Fruit fly (Drosophila melanogaster) whole organism, larva: ENCODE measurements around the gene CG33985.

Source experiments
- noc ChIP-seq: fragments of 200-800 bp; sonication (Bioruptor generic); optimal IDR thresholded peaks from 3 replicates; lab custom pipeline; 2019; ENCODE audit warnings: missing biosample characterization, mild to moderate bottlenecking, missing genetic modification characterization, moderate library complexity

CG33985 gene

dm6 chr3L:15526712-15527111 is at the start of gene CG33985:
Gene CG33985, minus strand, starts transcription at chr3L:15526812.
- TF ChIP-seq noc (tag; lab: Kevin White, UChicago) = no peak

dm6 chr3L:15576357-15576756 is 49.7 kb upstream of the CG33985 start, which contains the start of gene Ufsp2:
Gene Ufsp2, plus strand, starts transcription at chr3L:15576570.
- TF ChIP-seq noc (tag; lab: Kevin White, UChicago) = no peak

- TF ChIP-seq noc (tag; lab: Kevin White, UChicago) = no peak
Observed at dm6 chr3L:15570571-15570970, 44.0 kb upstream of the CG33985 start.

dm6 chr3L:15568748-15569147 is 42.1 kb upstream of the CG33985 start:
- TF ChIP-seq noc (tag; lab: Kevin White, UChicago) = no peak

- TF ChIP-seq noc (tag; lab: Kevin White, UChicago) = peak; percentile 86
Observed at dm6 chr3L:15566484-15566955, 39.9 kb upstream of the CG33985 start.

- TF ChIP-seq noc (tag; lab: Kevin White, UChicago) = no peak
Observed at dm6 chr3L:15565829-15566433, 39.3 kb upstream of the CG33985 start, which contains the start of gene dop. Gene dop, plus strand, starts transcription at chr3L:15566013.

- TF ChIP-seq noc (tag; lab: Kevin White, UChicago) = no peak
Observed at dm6 chr3L:15563851-15564106, 37.2 kb upstream of the CG33985 start.

dm6 chr3L:15563058-15563850 is 36.6 kb upstream of the CG33985 start, which contains the start of the genes CG7739 and SCCRO:
Gene CG7739, minus strand, starts transcription at chr3L:15563065.
Gene SCCRO, plus strand, starts transcription at chr3L:15563427.
- no peak for TF ChIP-seq noc (tag; lab: Kevin White, UChicago)

- no peak for TF ChIP-seq noc (tag; lab: Kevin White, UChicago)
Observed at dm6 chr3L:15562727-15563057, 36.1 kb upstream of the CG33985 start.

dm6 chr3L:15553993-15554644 is 27.5 kb upstream of the CG33985 start, which contains the start of gene AGO2:
Gene AGO2, plus strand, starts transcription at chr3L:15554113.
- TF ChIP-seq noc (tag; lab: Kevin White, UChicago) = no peak

dm6 chr3L:15548843-15549242 is 22.2 kb upstream of the CG33985 start:
- TF ChIP-seq noc (tag; lab: Kevin White, UChicago) = peak; percentile 9

dm6 chr3L:15547187-15547790 is 20.7 kb upstream of the CG33985 start:
- TF ChIP-seq noc (tag; lab: Kevin White, UChicago) = no peak

- no peak for TF ChIP-seq noc (tag; lab: Kevin White, UChicago)
Observed at dm6 chr3L:15544455-15545415, 18.1 kb upstream of the CG33985 start.

dm6 chr3L:15543467-15543866 is 16.9 kb upstream of the CG33985 start:
- no peak for TF ChIP-seq noc (tag; lab: Kevin White, UChicago)

dm6 chr3L:15543049-15543448 is 16.4 kb upstream of the CG33985 start:
- TF ChIP-seq noc (tag; lab: Kevin White, UChicago) = no peak
